Worm (Caenorhabditis elegans): ENCODE data around the gene nep-8.

- TF ChIP-seq F13C5.2 (tag; optimal IDR thresholded peaks at IDR 0.05) = no peak
- no peak for TF ChIP-seq flt-1 (GFP tag; IDR thresholded peaks at IDR 0.05)
- no peak for TF ChIP-seq sea-1 (GFP tag; conservative IDR thresholded peaks at IDR 0.05)
- no peak for TF ChIP-seq scrt-1 (GFP tag; IDR thresholded peaks at IDR 0.05)
- no peak for TF ChIP-seq hmg-4 (GFP tag; optimal IDR thresholded peaks at IDR 0.05)
- no peak for TF ChIP-seq ama-1 (optimal IDR thresholded peaks at IDR 0.05)
- TF ChIP-seq tbx-37 (GFP tag; conservative IDR thresholded peaks at IDR 0.05) = no peak
- TF ChIP-seq aly-1 (tag; optimal IDR thresholded peaks at IDR 0.05) = no peak
- no peak for TF ChIP-seq tbx-11 (GFP tag; IDR thresholded peaks at IDR 0.05)
- no peak for TF ChIP-seq ceh-13 (GFP tag; optimal IDR thresholded peaks at IDR 0.05)
- no peak for TF ChIP-seq ceh-36 (tag; optimal IDR thresholded peaks at IDR 0.05)
Measured at ce11 chrII:3443154-3443553, 39.5 kb downstream of the nep-8 start, which contains the start of gene C16C8.22.
